Fruit fly (Drosophila melanogaster) whole organism, embryonic: Measurements from ENCODE around the gene Orct2.

Experiments
- Awh ChIP-seq: fragments of 200-800 bp; sonication (Bioruptor generic); IDR thresholded peaks from 2 replicates; pipeline ENCODE4, ENCODE4 v1.3.6; 2022; ENCODE audit warnings: missing biosample characterization, missing genetic modification characterization
- Blimp-1 ChIP-seq: fragments of 200-800 bp; sonication (Bioruptor generic); optimal IDR thresholded peaks from 3 replicates; lab custom pipeline; 2018; ENCODE audit warnings: missing biosample characterization, missing genetic modification characterization, mild to moderate bottlenecking, moderate library complexity, missing genetic modification reagents
- C15 ChIP-seq: fragments of 200-800 bp; sonication (Bioruptor generic); IDR thresholded peaks from 3 replicates; pipeline ENCODE4 v1.3.6; 2022; ENCODE audit warnings: missing biosample characterization, missing genetic modification characterization
- CG10959 ChIP-seq: fragments of 200-800 bp; sonication (Bioruptor generic); IDR thresholded peaks from 2 replicates; pipeline ENCODE4 v1.3.6; 2022; ENCODE audit warnings: missing biosample characterization, missing genetic modification characterization
- CG11093 ChIP-seq: fragments of 200-800 bp; sonication (Bioruptor generic); IDR thresholded peaks from 3 replicates; pipeline ENCODE4 v1.3.6; 2022; ENCODE audit warnings: missing biosample characterization, missing genetic modification characterization
- CG1233 ChIP-seq: fragments of 200-800 bp; sonication (Bioruptor generic); optimal IDR thresholded peaks from 4 replicates; lab custom pipeline; 2018; ENCODE audit warnings: missing biosample characterization, mild to moderate bottlenecking, missing genetic modification characterization
- CG12942 ChIP-seq: fragments of 200-800 bp; sonication (Bioruptor generic); optimal IDR thresholded peaks from 3 replicates; lab custom pipeline; 2016; ENCODE audit warnings: missing biosample characterization, missing genetic modification characterization
- CG13296 ChIP-seq: fragments of 200-800 bp; sonication (Bioruptor generic); optimal IDR thresholded peaks from 3 replicates; lab custom pipeline; 2018; ENCODE audit warnings: missing biosample characterization, mild to moderate bottlenecking, missing genetic modification characterization
- CG14014 ChIP-seq: fragments of 200-800 bp; sonication (Bioruptor generic); IDR thresholded peaks from 2 replicates; pipeline ENCODE4 v1.3.6; 2022; ENCODE audit warnings: missing biosample characterization, missing genetic modification characterization
- CG14667 ChIP-seq: fragments of 200-800 bp; sonication (Bioruptor generic); IDR thresholded peaks from 2 replicates; pipeline ENCODE4 v1.3.6; 2022; ENCODE audit warnings: missing biosample characterization, missing genetic modification characterization
- CG1529 ChIP-seq: fragments of 200-800 bp; sonication (Bioruptor generic); optimal IDR thresholded peaks from 3 replicates; lab custom pipeline; 2018; ENCODE audit warnings: missing biosample characterization, missing genetic modification characterization
- CG15479 ChIP-seq: fragments of 200-800 bp; sonication (Bioruptor generic); optimal IDR thresholded peaks from 3 replicates; lab custom pipeline; 2019; ENCODE audit warnings: missing biosample characterization, mild to moderate bottlenecking, missing genetic modification characterization, moderate library complexity
- CG17829 ChIP-seq: fragments of 200-800 bp; optimal IDR thresholded peaks from 2 replicates; lab custom pipeline; 2019; ENCODE audit warnings: missing biosample characterization, mild to moderate bottlenecking, missing genetic modification characterization, moderate library complexity
- CG2199 ChIP-seq: fragments of 200-800 bp; sonication (Bioruptor generic); IDR thresholded peaks from 3 replicates; pipeline ENCODE4 v1.3.6; 2022; ENCODE audit warnings: missing biosample characterization, missing genetic modification characterization
- CG30020 ChIP-seq: fragments of 200-800 bp; optimal IDR thresholded peaks from 2 replicates; lab custom pipeline; 2019; ENCODE audit warnings: missing biosample characterization, mild to moderate bottlenecking, missing genetic modification characterization, moderate library complexity
- CG30403 ChIP-seq: fragments of 200-800 bp; sonication (Bioruptor generic); optimal IDR thresholded peaks from 3 replicates; lab custom pipeline; 2016; ENCODE audit warnings: missing biosample characterization, missing genetic modification characterization
- CG31441 ChIP-seq: fragments of 200-800 bp; sonication (Bioruptor generic); IDR thresholded peaks from 2 replicates; pipeline ENCODE4 v1.3.6; 2022; ENCODE audit warnings: missing biosample characterization, missing genetic modification characterization
- CG3163 ChIP-seq: fragments of 200-800 bp; sonication (Bioruptor generic); optimal IDR thresholded peaks from 3 replicates; lab custom pipeline; 2016; ENCODE audit warnings: missing biosample characterization, missing genetic modification characterization
- CG4360 ChIP-seq: fragments of 200-800 bp; sonication (Bioruptor generic); IDR thresholded peaks from 2 replicates; pipeline ENCODE4 v1.3.6; 2022; ENCODE audit warnings: missing biosample characterization, missing genetic modification characterization
- CG5180 ChIP-seq: fragments of 200-800 bp; sonication (Bioruptor generic); optimal IDR thresholded peaks from 3 replicates; lab custom pipeline; 2017; ENCODE audit warnings: missing biosample characterization, missing genetic modification characterization, mild to moderate bottlenecking, moderate library complexity, missing genetic modification reagents
- CG7357 ChIP-seq: fragments of 200-800 bp; sonication (Bioruptor generic); IDR thresholded peaks from 3 replicates; pipeline ENCODE4 v1.3.6; 2022; ENCODE audit warnings: missing biosample characterization, missing genetic modification characterization
- CG9437 ChIP-seq: fragments of 200-800 bp; sonication (Bioruptor generic); optimal IDR thresholded peaks from 2 replicates; lab custom pipeline; 2018; ENCODE audit warnings: missing biosample characterization, mild to moderate bottlenecking, missing genetic modification characterization
- Dip3 ChIP-seq: fragments of 200-800 bp; sonication (Bioruptor generic); optimal IDR thresholded peaks from 3 replicates; lab custom pipeline; 2016; ENCODE audit warnings: missing biosample characterization, missing genetic modification characterization
- Drgx ChIP-seq: fragments of 200-800 bp; sonication (Bioruptor generic); IDR thresholded peaks from 2 replicates; pipeline ENCODE4 v1.3.6; 2022; ENCODE audit warnings: missing biosample characterization, missing genetic modification characterization
- Eip74EF ChIP-seq, 2 experiments: fragments of 200-800 bp in 1 of 2; fragments of >200 bp in 1 of 2; sonication (Bioruptor generic) in 1 of 2; optimal IDR thresholded peaks; 2 replicates each; lab custom pipeline; 2017 to 2019; ENCODE audit warnings: missing biosample characterization in 2 of 2, missing genetic modification characterization in 2 of 2, mild to moderate bottlenecking in 1 of 2, moderate library complexity in 1 of 2
- Hey ChIP-seq: fragments of 200-800 bp; sonication (Bioruptor generic); optimal IDR thresholded peaks from 3 replicates; lab custom pipeline; 2018; ENCODE audit warnings: missing biosample characterization, mild to moderate bottlenecking, missing genetic modification characterization
- Jarid2 ChIP-seq: fragments of 200-800 bp; sonication (Bioruptor generic); optimal IDR thresholded peaks from 3 replicates; lab custom pipeline; 2017; ENCODE audit warnings: mild to moderate bottlenecking, missing biosample characterization, missing genetic modification reagents, missing genetic modification characterization
- Lhr ChIP-seq: fragments of 200-800 bp; sonication (Bioruptor generic); optimal IDR thresholded peaks from 3 replicates; lab custom pipeline; 2017; ENCODE audit warnings: mild to moderate bottlenecking, missing biosample characterization, missing genetic modification reagents, missing genetic modification characterization
- NC2α ChIP-seq: fragments of 200-800 bp; sonication (Bioruptor generic); optimal IDR thresholded peaks from 2 replicates; lab custom pipeline; 2016; ENCODE audit warnings: missing biosample characterization, missing genetic modification characterization
- Optix ChIP-seq: fragments of 200-800 bp; sonication (Bioruptor generic); IDR thresholded peaks from 3 replicates; pipeline ENCODE4 v1.3.6; 2022; ENCODE audit warnings: missing biosample characterization, missing genetic modification characterization
- Rx ChIP-seq: fragments of 200-800 bp; sonication (Bioruptor generic); IDR thresholded peaks from 2 replicates; pipeline ENCODE4 v1.3.6; 2022; ENCODE audit warnings: missing biosample characterization, missing genetic modification characterization
- Sry-δ ChIP-seq: fragments of 200-800 bp; sonication (Bioruptor generic); optimal IDR thresholded peaks from 2 replicates; lab custom pipeline; 2016; ENCODE audit warnings: missing biosample characterization, missing genetic modification characterization
- ato ChIP-seq: fragments of 200-800 bp; sonication (Bioruptor generic); IDR thresholded peaks from 2 replicates; pipeline ENCODE4 v1.3.6; 2022; ENCODE audit warnings: missing biosample characterization, missing genetic modification characterization; ENCODE audit not compliant: partially characterized antibody
- cg ChIP-seq: fragments of 200-800 bp; sonication (Bioruptor generic); optimal IDR thresholded peaks from 3 replicates; lab custom pipeline; 2019; ENCODE audit warnings: missing biosample characterization, mild to moderate bottlenecking, missing genetic modification characterization, moderate library complexity
- crol ChIP-seq: fragments of 200-800 bp; sonication (Bioruptor generic); IDR thresholded peaks from 2 replicates; pipeline ENCODE4 v1.3.6; 2022; ENCODE audit warnings: missing biosample characterization, missing genetic modification characterization
- eve ChIP-seq, 2 experiments: fragments of >200 bp; optimal IDR thresholded peaks; 2 replicates each; lab custom pipeline; 2017; ENCODE audit warnings: missing biosample characterization in 2 of 2, missing genetic modification characterization in 2 of 2
- eyg ChIP-seq: fragments of 200-800 bp; sonication (Bioruptor generic); optimal IDR thresholded peaks from 3 replicates; lab custom pipeline; 2016; ENCODE audit warnings: missing biosample characterization, missing genetic modification characterization
- fd64A ChIP-seq: fragments of 200-800 bp; sonication (Bioruptor generic); optimal IDR thresholded peaks from 3 replicates; lab custom pipeline; 2018; ENCODE audit warnings: missing biosample characterization, mild to moderate bottlenecking, missing genetic modification characterization
- gro ChIP-seq: fragments of 200-800 bp; sonication (Bioruptor generic); optimal IDR thresholded peaks from 2 replicates; lab custom pipeline; 2016; ENCODE audit warnings: missing biosample characterization, missing genetic modification characterization
- h ChIP-seq: fragments of >200 bp; optimal IDR thresholded peaks from 2 replicates; lab custom pipeline; 2017
- hth ChIP-seq: fragments of >200 bp; optimal IDR thresholded peaks from 2 replicates; lab custom pipeline; 2017; ENCODE audit warnings: inconsistent platforms
- ind ChIP-seq: fragments of 200-800 bp; sonication (Bioruptor generic); optimal IDR thresholded peaks from 3 replicates; lab custom pipeline; 2016; ENCODE audit warnings: missing biosample characterization, missing genetic modification characterization
- kni ChIP-seq: fragments of 200-800 bp; sonication (Bioruptor generic); optimal IDR thresholded peaks from 3 replicates; lab custom pipeline; 2017; ENCODE audit warnings: mild to moderate bottlenecking, missing biosample characterization, missing genetic modification reagents, missing genetic modification characterization
- onecut ChIP-seq: fragments of 200-800 bp; sonication (Bioruptor generic); IDR thresholded peaks from 2 replicates; pipeline ENCODE4 v1.3.6; 2022; ENCODE audit warnings: missing biosample characterization, missing genetic modification characterization
- otp ChIP-seq: fragments of 200-800 bp; sonication (Bioruptor generic); IDR thresholded peaks from 3 replicates; pipeline ENCODE4, ENCODE4 v1.3.6; 2022; ENCODE audit warnings: missing biosample characterization, missing genetic modification characterization
- salm ChIP-seq: fragments of 200-800 bp; sonication (Bioruptor generic); optimal IDR thresholded peaks from 2 replicates; lab custom pipeline; 2018; ENCODE audit warnings: missing biosample characterization, mild to moderate bottlenecking, missing genetic modification characterization
- sc ChIP-seq, 3 experiments: fragments of >200 bp in 2 of 3; fragments of 200-800 bp in 1 of 3; sonication (Bioruptor generic) in 1 of 3; optimal IDR thresholded peaks; 2 replicates in 2 of 3; 3 replicates in 1 of 3; lab custom pipeline; 2017; ENCODE audit warnings: mild to moderate bottlenecking in 1 of 3, missing biosample characterization in 1 of 3, missing genetic modification characterization in 1 of 3, missing genetic modification reagents in 1 of 3
- tll ChIP-seq, 2 experiments: fragments of 200-800 bp in 1 of 2; fragments of >200 bp in 1 of 2; sonication (Bioruptor generic) in 1 of 2; optimal IDR thresholded peaks; 2 replicates each; lab custom pipeline; 2017 to 2019; ENCODE audit warnings: missing biosample characterization in 2 of 2, missing genetic modification characterization in 2 of 2, mild to moderate bottlenecking in 1 of 2, moderate library complexity in 1 of 2
- zen2 ChIP-seq: fragments of 200-800 bp; sonication (Bioruptor generic); IDR thresholded peaks from 3 replicates; pipeline ENCODE4 v1.3.6; 2022; ENCODE audit warnings: missing biosample characterization, missing genetic modification characterization; ENCODE audit not compliant: partially characterized antibody
- zf30C ChIP-seq: fragments of 200-800 bp; sonication (Bioruptor generic); optimal IDR thresholded peaks from 3 replicates; lab custom pipeline; 2018; ENCODE audit warnings: missing biosample characterization, mild to moderate bottlenecking, missing genetic modification characterization
- zfh1 ChIP-seq: fragments of 200-800 bp; sonication (Bioruptor generic); IDR thresholded peaks from 3 replicates; pipeline ENCODE4 v1.3.6; 2022; ENCODE audit warnings: missing biosample characterization, missing genetic modification characterization

Gene Orct2

DNA sequence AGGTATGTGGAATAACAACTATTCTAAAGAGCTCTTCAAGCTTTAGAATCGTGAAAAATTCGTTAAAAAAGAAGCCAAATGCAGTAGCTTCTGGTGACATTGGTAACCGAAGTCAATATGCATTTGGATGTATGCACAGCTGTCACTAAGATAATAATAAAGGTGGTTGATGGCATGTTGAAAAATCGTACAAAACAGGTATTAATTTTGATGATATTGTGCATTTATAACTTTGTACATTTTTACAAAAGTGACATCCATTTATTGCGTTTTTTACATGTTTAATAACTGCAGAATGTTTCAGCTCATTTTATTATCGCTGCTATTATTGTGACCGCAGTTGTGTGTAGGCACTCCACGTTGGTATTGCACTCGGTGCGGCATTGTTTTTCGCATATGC, 28.7 kb downstream of the Orct2 start:
- TF ChIP-seq zen2 (GFP tag; lab: Robert Waterston, UW) (no peak), zf30C (GFP tag; lab: Kevin White, UChicago) (no peak), CG4360 (0 out of 2 replicates have a peak, but pooled peaks have one; percentile 30), ato (GFP tag; lab: Robert Waterston, UW) (no peak), Rx (GFP tag; lab: Robert Waterston, UW) (no peak), NC2α (GFP tag; lab: Kevin White, UChicago) (no peak), CG31441 (GFP tag; lab: Robert Waterston, UW) (no peak), crol (GFP tag; lab: Robert Waterston, UW) (no peak), CG13296 (GFP tag; lab: Kevin White, UChicago) (no peak), otp (GFP tag; lab: Robert Waterston, UW) (no peak), onecut (GFP tag; lab: Robert Waterston, UW) (no peak), CG7357 (no peak), Hey (no peak), CG15479 (no peak), CG12942 (GFP tag; lab: Kevin White, UChicago) (no peak), Sry-δ (no peak), gro (GFP tag; lab: Kevin White, UChicago) (no peak), tll (GFP tag; optimal IDR thresholded peaks at IDR 0.05; lab: Kevin White, UChicago) (no peak), hth (lab: Kevin White, UChicago) (no peak), eyg (GFP tag; lab: Kevin White, UChicago) (no peak), CG11093 (GFP tag; lab: Robert Waterston, UW) (no peak), Lhr (no peak), Blimp-1 (peak; percentile 38), Optix (no peak), sc (optimal IDR thresholded peaks at IDR 0.05; lab: Kevin White, UChicago) (no peak), sc (GFP tag; optimal IDR thresholded peaks at IDR 0.05; lab: Kevin White, UChicago) (peak; percentile 13), C15 (GFP tag; lab: Robert Waterston, UW) (no peak), Drgx (peak; percentile 46; the same call in 1 of the 2 replicates), Dip3 (GFP tag; lab: Kevin White, UChicago) (no peak), CG1529 (peak; percentile 5), Awh (GFP tag; lab: Robert Waterston, UW) (peak; percentile 67; the same call in 1 of the 2 replicates), zfh1 (GFP tag; lab: Robert Waterston, UW) (no peak), CG5180 (GFP tag; lab: Kevin White, UChicago) (no peak), salm (tag; lab: Kevin White, UChicago) (no peak), CG2199 (GFP tag; lab: Robert Waterston, UW) (no peak), CG14014 (GFP tag; lab: Robert Waterston, UW) (peak; percentile 10; the same call in 1 of the 2 replicates), h (lab: Kevin White, UChicago) (no peak), eve (GFP tag; optimal IDR thresholded peaks at IDR 0.05; lab: Kevin White, UChicago) (no peak), CG9437 (GFP tag; lab: Kevin White, UChicago) (no peak), kni (GFP tag; lab: Kevin White, UChicago) (peak; percentile 8), CG30403 (GFP tag; lab: Kevin White, UChicago) (no peak), Jarid2 (no peak), CG1233 (no peak), CG14667 (GFP tag; lab: Robert Waterston, UW) (no peak), CG10959 (GFP tag; lab: Robert Waterston, UW) (no peak), fd64A (GFP tag; lab: Kevin White, UChicago) (peak; percentile 27), ind (GFP tag; lab: Kevin White, UChicago) (no peak), CG30020 (tag; lab: Kevin White, UChicago) (no peak), cg (no peak), Eip74EF (GFP tag; optimal IDR thresholded peaks at IDR 0.05; lab: Kevin White, UChicago) (no peak), CG17829 (no peak), CG3163 (GFP tag; lab: Kevin White, UChicago) (no peak)
